Worm (Caenorhabditis elegans) whole organism, early embryonic: ENCODE measurements around the gene F37H8.5.

Source experiments
- B0310.2 ChIP-seq: sonication (generic microtip); optimal IDR thresholded peaks from 2 replicates; lab custom pipeline; 2016; ENCODE audit warnings: mild to moderate bottlenecking, missing genetic modification characterization, missing compliant biosample characterization
- aly-1 ChIP-seq: sonication (generic microtip); optimal IDR thresholded peaks from 2 replicates; lab custom pipeline; 2016; ENCODE audit warnings: missing genetic modification characterization, missing compliant biosample characterization
- ama-1 ChIP-seq: fragments of 150-350 bp; optimal IDR thresholded peaks from 2 replicates; lab custom pipeline; 2014
- ceh-36 ChIP-seq: sonication (generic microtip); optimal IDR thresholded peaks from 2 replicates; lab custom pipeline; 2016; ENCODE audit warnings: missing genetic modification characterization, inconsistent platforms, missing compliant biosample characterization
- ets-7 ChIP-seq: sonication (generic microtip); optimal IDR thresholded peaks from 2 replicates; lab custom pipeline; 2016; ENCODE audit warnings: missing genotype, missing genetic modification characterization, missing compliant biosample characterization
- hmbx-1 ChIP-seq: sonication (generic microtip); optimal IDR thresholded peaks from 2 replicates; lab custom pipeline; 2016; ENCODE audit warnings: mild to moderate bottlenecking, missing genetic modification characterization, missing compliant biosample characterization
- hmg-4 ChIP-seq: fragments of 200-800 bp; sonication (Bioruptor generic); optimal IDR thresholded peaks from 2 replicates; lab custom pipeline; 2018; ENCODE audit warnings: mild to moderate bottlenecking, missing genetic modification characterization, missing compliant biosample characterization
- scrt-1 ChIP-seq: fragments of 200-800 bp; sonication (Bioruptor generic); IDR thresholded peaks from 2 replicates; pipeline ENCODE4 v1.3.6; 2022; ENCODE audit warnings: missing genetic modification characterization, missing compliant biosample characterization
- tbx-37 ChIP-seq: fragments of 200-800 bp; sonication (Bioruptor generic); conservative IDR thresholded peaks from 2 replicates; pipeline ENCODE4 v1.3.6; 2022; ENCODE audit warnings: missing genetic modification reagents, missing genetic modification characterization, missing compliant biosample characterization
- tra-4 ChIP-seq: sonication (generic microtip); optimal IDR thresholded peaks from 2 replicates; lab custom pipeline; 2017; ENCODE audit warnings: missing genetic modification characterization, missing compliant biosample characterization

DNA sequence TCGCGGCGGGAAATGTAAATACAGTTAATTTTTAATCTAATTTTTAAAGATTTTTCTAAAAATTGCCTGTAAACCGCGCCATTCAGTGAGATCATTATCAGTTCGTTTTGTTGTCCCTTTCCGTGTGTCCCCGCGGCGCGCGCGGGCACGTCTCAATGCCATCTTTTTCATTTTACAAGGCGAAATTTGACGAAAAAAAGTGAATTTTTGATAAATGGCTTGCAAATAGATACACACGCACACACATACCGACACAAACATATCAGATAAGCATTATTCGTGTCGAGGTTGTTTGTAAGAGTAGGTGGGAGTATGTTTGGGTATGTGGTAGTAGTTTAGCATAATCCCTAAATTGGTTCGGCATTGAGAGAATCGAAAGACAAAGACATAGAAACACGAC is 17.8 kb downstream of the F37H8.5 start:
- TF ChIP-seq ama-1 (no peak), B0310.2 (tag; lab: Kevin White, UChicago) (no peak), aly-1 (tag; lab: Kevin White, UChicago) (no peak), hmbx-1 (tag; lab: Kevin White, UChicago) (no peak), tbx-37 (GFP tag; lab: Robert Waterston, UW) (no peak), hmg-4 (no peak), ceh-36 (tag; lab: Kevin White, UChicago) (no peak), ets-7 (tag; lab: Kevin White, UChicago) (no peak), scrt-1 (GFP tag; lab: Robert Waterston, UW) (no peak), tra-4 (tag; lab: Kevin White, UChicago) (no peak)
